Worm (Caenorhabditis elegans) whole organism, L1 larva: ENCODE measurements around the gene D1054.9.
A peak's percentile ranks its signal among the peaks of the same experiment; 100 is the strongest.

ENCODE experiments used
- Y116A8C.19 ChIP-seq: sonication (generic microtip); optimal IDR thresholded peaks from 2 replicates; lab custom pipeline; 2016; ENCODE audit warnings: missing compliant biosample characterization, missing genetic modification characterization, borderline replicate concordance
- aha-1 ChIP-seq: fragments of 150-350 bp; optimal IDR thresholded peaks from 2 replicates; lab custom pipeline; 2014; ENCODE audit warnings: missing biosample characterization, missing genetic modification characterization
- ceh-63 ChIP-seq: fragments of 200-800 bp; sonication (Bioruptor generic); optimal IDR thresholded peaks from 2 replicates; lab custom pipeline; 2018; ENCODE audit warnings: mild to moderate bottlenecking, missing genetic modification characterization, missing compliant biosample characterization
- ceh-8 ChIP-seq: fragments of 200-800 bp; sonication (Bioruptor generic); optimal IDR thresholded peaks from 2 replicates; lab custom pipeline; 2018; ENCODE audit warnings: mild to moderate bottlenecking, missing genetic modification characterization, moderate library complexity, missing compliant biosample characterization
- ceh-82 ChIP-seq, 3 experiments: fragments of 150-350 bp in 1 of 3; sonication (generic microtip) in 2 of 3; optimal IDR thresholded peaks; 2 replicates each; lab custom pipeline; 2014 to 2017; ENCODE audit warnings: missing biosample characterization in 3 of 3, missing genetic modification characterization in 3 of 3
- ceh-88 ChIP-seq: fragments of 200-800 bp; sonication (Bioruptor generic); IDR thresholded peaks from 2 replicates; pipeline ENCODE4 v1.3.6; 2022; ENCODE audit warnings: missing genetic modification characterization, missing compliant biosample characterization
- ceh-90 ChIP-seq: sonication (generic microtip); optimal IDR thresholded peaks from 2 replicates; lab custom pipeline; 2016; ENCODE audit warnings: missing genetic modification characterization, missing compliant biosample characterization
- ces-1 ChIP-seq: fragments of 150-350 bp; optimal IDR thresholded peaks from 2 replicates; lab custom pipeline; 2014; ENCODE audit warnings: missing biosample characterization, missing genetic modification reagents, missing genetic modification characterization
- dsc-1 ChIP-seq: sonication (generic microtip); optimal IDR thresholded peaks from 2 replicates; lab custom pipeline; 2016; ENCODE audit warnings: mild to moderate bottlenecking, missing genetic modification characterization, missing compliant biosample characterization
- efl-1 ChIP-seq, 4 experiments: fragments of 150-350 bp; optimal IDR thresholded peaks in 3 of 4; peaks in 1 of 4; 1 replicate in 1 of 4; 2 replicates in 3 of 4; lab custom pipeline; 2014; ENCODE audit warnings: missing biosample characterization in 2 of 4, missing genetic modification characterization in 2 of 4, missing genetic modification reagents in 2 of 4
- efl-3 ChIP-seq: fragments of 200-800 bp; sonication (Bioruptor generic); optimal IDR thresholded peaks from 2 replicates; lab custom pipeline; 2018; ENCODE audit warnings: mild to moderate bottlenecking, missing genetic modification characterization, missing compliant biosample characterization
- egl-27 ChIP-seq, 2 experiments: fragments of 150-350 bp in 1 of 2; sonication (generic microtip); optimal IDR thresholded peaks; 3 replicates each; lab custom pipeline; 2017 to 2018; ENCODE audit warnings: missing biosample characterization in 2 of 2, missing genetic modification characterization in 2 of 2, missing genetic modification reagents in 2 of 2
- elt-3 ChIP-seq, 6 experiments: fragments of 150-350 bp in 1 of 6; sonication (generic microtip); optimal IDR thresholded peaks; 2 replicates each; lab custom pipeline; 2017 to 2018; ENCODE audit warnings: missing biosample characterization in 6 of 6, missing genetic modification characterization in 6 of 6, inconsistent platforms in 1 of 6
- ets-5 ChIP-seq: fragments of 200-800 bp; sonication (Bioruptor generic); IDR thresholded peaks from 2 replicates; pipeline ENCODE4 v1.3.6; 2022; ENCODE audit warnings: missing genetic modification characterization, missing compliant biosample characterization
- fkh-4 ChIP-seq: sonication (generic microtip); optimal IDR thresholded peaks from 2 replicates; lab custom pipeline; 2016; ENCODE audit warnings: missing compliant biosample characterization, missing genetic modification characterization, borderline replicate concordance
- grh-1 ChIP-seq: fragments of 200-800 bp; sonication (Bioruptor generic); IDR thresholded peaks from 2 replicates; pipeline ENCODE4 v1.3.6; 2022; ENCODE audit warnings: missing genetic modification reagents, missing genetic modification characterization, missing compliant biosample characterization
- hlh-17 ChIP-seq: fragments of 200-800 bp; sonication (Bioruptor generic); optimal IDR thresholded peaks from 2 replicates; lab custom pipeline; 2018; ENCODE audit warnings: missing genetic modification characterization, mild to moderate bottlenecking, missing compliant biosample characterization, moderate library complexity, borderline replicate concordance
- hlh-4 ChIP-seq: sonication (generic microtip); optimal IDR thresholded peaks from 2 replicates; lab custom pipeline; 2016; ENCODE audit warnings: mild to moderate bottlenecking, missing genetic modification characterization, missing compliant biosample characterization
- irx-1 ChIP-seq: sonication (generic microtip); optimal IDR thresholded peaks from 2 replicates; lab custom pipeline; 2016; ENCODE audit warnings: missing genetic modification characterization, missing compliant biosample characterization
- isw-1 ChIP-seq: fragments of 200-800 bp; sonication (Bioruptor generic); IDR thresholded peaks from 2 replicates; pipeline ENCODE4 v1.3.6; 2022; ENCODE audit warnings: missing genetic modification characterization, missing compliant biosample characterization
- lin-14 ChIP-seq: fragments of 200-800 bp; sonication (Bioruptor generic); optimal IDR thresholded peaks from 2 replicates; lab custom pipeline; 2018; ENCODE audit warnings: mild to moderate bottlenecking, missing genetic modification characterization, moderate library complexity, missing compliant biosample characterization
- lin-15B ChIP-seq: fragments of 150-350 bp; sonication (generic microtip); optimal IDR thresholded peaks from 3 replicates; lab custom pipeline; 2014; ENCODE audit warnings: missing biosample characterization, missing genetic modification characterization
- lir-3 ChIP-seq: sonication (generic microtip); optimal IDR thresholded peaks from 2 replicates; lab custom pipeline; 2016; ENCODE audit warnings: mild to moderate bottlenecking, missing genetic modification characterization, moderate library complexity, missing compliant biosample characterization; ENCODE audit not compliant: poor library complexity
- lsy-2 ChIP-seq, 2 experiments: fragments of 150-350 bp; optimal IDR thresholded peaks; 2 replicates each; lab custom pipeline; 2014; ENCODE audit warnings: missing biosample characterization in 2 of 2, missing genetic modification characterization in 2 of 2
- mab-9 ChIP-seq: fragments of 200-800 bp; sonication (Bioruptor generic); IDR thresholded peaks from 2 replicates; pipeline ENCODE4 v1.3.6; 2022; ENCODE audit warnings: missing genetic modification reagents, missing genetic modification characterization, missing compliant biosample characterization
- mdl-1 ChIP-seq, 2 experiments: fragments of 150-350 bp; optimal IDR thresholded peaks; 2 replicates each; lab custom pipeline; 2014 to 2017; ENCODE audit warnings: missing biosample characterization in 2 of 2, missing genetic modification characterization in 2 of 2, inconsistent platforms in 1 of 2
- mef-2 ChIP-seq: fragments of 150-350 bp; optimal IDR thresholded peaks from 2 replicates; lab custom pipeline; 2014; ENCODE audit warnings: missing biosample characterization, missing genetic modification characterization
- mep-1 ChIP-seq: fragments of 150-350 bp; optimal IDR thresholded peaks from 2 replicates; lab custom pipeline; 2014; ENCODE audit warnings: missing biosample characterization, missing genetic modification characterization
- nhr-19 ChIP-seq: fragments of 200-800 bp; sonication (Bioruptor generic); conservative IDR thresholded peaks from 2 replicates; pipeline ENCODE4 v1.3.6; 2022; ENCODE audit warnings: missing genetic modification characterization, missing compliant biosample characterization
- nhr-28 ChIP-seq: fragments of 150-350 bp; optimal IDR thresholded peaks from 2 replicates; lab custom pipeline; 2014; ENCODE audit warnings: missing biosample characterization, missing genetic modification characterization
- nhr-47 ChIP-seq: sonication (generic microtip); optimal IDR thresholded peaks from 2 replicates; lab custom pipeline; 2016; ENCODE audit warnings: mild to moderate bottlenecking, missing genetic modification characterization, moderate library complexity, missing compliant biosample characterization
- nhr-71 ChIP-seq: sonication (generic microtip); optimal IDR thresholded peaks from 2 replicates; lab custom pipeline; 2016; ENCODE audit warnings: mild to moderate bottlenecking, missing genetic modification characterization, moderate library complexity, missing compliant biosample characterization
- nhr-77 ChIP-seq: fragments of 150-350 bp; optimal IDR thresholded peaks from 2 replicates; lab custom pipeline; 2014; ENCODE audit warnings: missing biosample characterization, missing genetic modification characterization
- nhr-84 ChIP-seq: sonication (generic microtip); optimal IDR thresholded peaks from 2 replicates; lab custom pipeline; 2017; ENCODE audit warnings: missing biosample characterization, missing genetic modification characterization
- nhr-90 ChIP-seq: sonication (generic microtip); optimal IDR thresholded peaks from 2 replicates; lab custom pipeline; 2016; ENCODE audit warnings: mild to moderate bottlenecking, missing genetic modification characterization, missing compliant biosample characterization; ENCODE audit not compliant: poor library complexity
- pag-3 ChIP-seq: sonication (generic microtip); optimal IDR thresholded peaks from 2 replicates; lab custom pipeline; 2017; ENCODE audit warnings: missing genetic modification characterization, mild to moderate bottlenecking, missing compliant biosample characterization, antibody characterized with exemption, borderline replicate concordance; ENCODE audit not compliant: insufficient read depth
- pax-3 ChIP-seq: fragments of 200-800 bp; sonication (Bioruptor generic); optimal IDR thresholded peaks from 2 replicates; lab custom pipeline; 2018; ENCODE audit warnings: mild to moderate bottlenecking, missing genetic modification characterization, moderate library complexity, missing compliant biosample characterization
- pqm-1 ChIP-seq: sonication (generic microtip); optimal IDR thresholded peaks from 3 replicates; lab custom pipeline; 2017; ENCODE audit warnings: missing biosample characterization, missing genetic modification characterization
- rnt-1 ChIP-seq: sonication (generic microtip); optimal IDR thresholded peaks from 2 replicates; lab custom pipeline; 2016; ENCODE audit warnings: mild to moderate bottlenecking, missing genetic modification characterization, moderate library complexity, missing compliant biosample characterization
- skn-1 ChIP-seq: fragments of 150-350 bp; optimal IDR thresholded peaks from 2 replicates; lab custom pipeline; 2014; ENCODE audit warnings: missing biosample characterization, missing genetic modification characterization
- snu-23 ChIP-seq: sonication (generic microtip); optimal IDR thresholded peaks from 2 replicates; lab custom pipeline; 2016; ENCODE audit warnings: missing genetic modification characterization, missing compliant biosample characterization
- sox-4 ChIP-seq: sonication (generic microtip); optimal IDR thresholded peaks from 2 replicates; lab custom pipeline; 2016; ENCODE audit warnings: missing genetic modification characterization, missing compliant biosample characterization
- unc-98 ChIP-seq: fragments of 200-800 bp; sonication (Bioruptor generic); IDR thresholded peaks from 2 replicates; pipeline ENCODE4 v1.3.6; 2022; ENCODE audit warnings: missing genetic modification characterization, missing compliant biosample characterization
- vab-15 ChIP-seq: sonication (generic microtip); optimal IDR thresholded peaks from 2 replicates; lab custom pipeline; 2017; ENCODE audit warnings: missing genotype, mild to moderate bottlenecking, missing genetic modification characterization, missing compliant biosample characterization
- xbp-1 ChIP-seq: sonication (generic microtip); optimal IDR thresholded peaks from 2 replicates; lab custom pipeline; 2016; ENCODE audit warnings: missing genetic modification characterization, missing compliant biosample characterization
- ztf-11 ChIP-seq, 2 experiments: sonication (generic microtip); optimal IDR thresholded peaks; 2 replicates each; lab custom pipeline; 2016 to 2017; ENCODE audit warnings: missing genetic modification characterization in 2 of 2, missing biosample characterization in 1 of 2, missing compliant biosample characterization in 1 of 2
- ztf-4 ChIP-seq: fragments of 150-350 bp; optimal IDR thresholded peaks from 2 replicates; lab custom pipeline; 2014; ENCODE audit warnings: missing biosample characterization, missing genetic modification characterization

The D1054.9 gene

ce11 chrV:10736756-10737155 lies 54.1 kb downstream of the D1054.9 start, which contains the start of the genes mre-11 and wdr-5.3 (continued):
- TF ChIP-seq ztf-11 (tag; optimal IDR thresholded peaks at IDR 0.05; lab: Kevin White, UChicago): peak in 1 of 2 experiments; percentile 78
- peak; percentile 56 for TF ChIP-seq lin-15B (tag; lab: Kevin White, UChicago)
- TF ChIP-seq ceh-88 (GFP tag; lab: Robert Waterston, UW): no peak
- no peak for TF ChIP-seq vab-15
- TF ChIP-seq xbp-1 (tag; lab: Kevin White, UChicago): peak; percentile 75
- no peak for TF ChIP-seq ceh-8 (GFP tag; lab: Kevin White, UChicago)
- peak; percentile 72 for TF ChIP-seq nhr-19 (GFP tag; lab: Robert Waterston, UW)
- peak in 2 of 3 experiments; percentile 37 for TF ChIP-seq ceh-82 (tag; optimal IDR thresholded peaks at IDR 0.05; lab: Kevin White, UChicago)
- peak; percentile 68 for TF ChIP-seq irx-1 (tag; lab: Kevin White, UChicago)
- no peak for TF ChIP-seq ets-5 (GFP tag; lab: Robert Waterston, UW)
- TF ChIP-seq ceh-63: no peak
- TF ChIP-seq unc-98 (GFP tag; lab: Robert Waterston, UW): no peak
- TF ChIP-seq nhr-47 (tag; lab: Kevin White, UChicago): peak; percentile 79
- no peak for TF ChIP-seq efl-3 (GFP tag; lab: Kevin White, UChicago)
- no peak for TF ChIP-seq mef-2
- TF ChIP-seq nhr-77 (tag; lab: Kevin White, UChicago): no peak
- peak; percentile 60 for TF ChIP-seq pax-3
- TF ChIP-seq nhr-84 (tag; lab: Kevin White, UChicago): no peak
- peak; percentile 68 for TF ChIP-seq mep-1 (tag; lab: Kevin White, UChicago)
- TF ChIP-seq lsy-2 (tag; optimal IDR thresholded peaks at IDR 0.05; lab: Kevin White, UChicago): peak; percentile 65 to 77
- TF ChIP-seq ces-1 (GFP tag; lab: Kevin White, UChicago): no peak
- peak; percentile 70 to 90 for TF ChIP-seq efl-1 (optimal IDR thresholded peaks at IDR 0.05; lab: Kevin White, UChicago)
- peak; percentile 89 to 99 for TF ChIP-seq efl-1 (GFP tag; optimal IDR thresholded peaks at IDR 0.05 in 1 of 2; lab: Kevin White, UChicago)
- no peak for TF ChIP-seq lin-14 (GFP tag; lab: Kevin White, UChicago)
- no peak for TF ChIP-seq nhr-28
- TF ChIP-seq Y116A8C.19 (tag; lab: Kevin White, UChicago): no peak
- TF ChIP-seq ztf-4 (tag; lab: Kevin White, UChicago): no peak
- TF ChIP-seq dsc-1 (tag; lab: Kevin White, UChicago): no peak
- peak; percentile 57 for TF ChIP-seq skn-1 (tag; lab: Kevin White, UChicago)
- TF ChIP-seq rnt-1 (tag; lab: Kevin White, UChicago): peak; percentile 97
- no peak for TF ChIP-seq pqm-1 (tag; lab: Kevin White, UChicago)
- no peak for TF ChIP-seq pag-3
- TF ChIP-seq isw-1: peak; percentile 46
- TF ChIP-seq egl-27 (tag; optimal IDR thresholded peaks at IDR 0.05; lab: Kevin White, UChicago): no peak
- peak; percentile 17 for TF ChIP-seq fkh-4 (tag; lab: Kevin White, UChicago)
- peak; percentile 78 for TF ChIP-seq ceh-90 (tag; lab: Kevin White, UChicago)
- TF ChIP-seq grh-1 (GFP tag; lab: Robert Waterston, UW): 0 out of 2 replicates have a peak, but pooled peaks have one; percentile 18
- TF ChIP-seq mdl-1 (tag; optimal IDR thresholded peaks at IDR 0.05; lab: Kevin White, UChicago): peak in 1 of 2 experiments; percentile 41
- peak; percentile 71 for TF ChIP-seq nhr-90
- TF ChIP-seq aha-1 (tag; lab: Kevin White, UChicago): no peak
- TF ChIP-seq elt-3 (tag; optimal IDR thresholded peaks at IDR 0.05; lab: Kevin White, UChicago): peak in 1 of 6 experiments; percentile 13
- TF ChIP-seq hlh-17: no peak
- TF ChIP-seq snu-23 (GFP tag; lab: Kevin White, UChicago): peak; percentile 80
- no peak for TF ChIP-seq hlh-4 (tag; lab: Kevin White, UChicago)
- peak; percentile 83 for TF ChIP-seq nhr-71 (tag; lab: Kevin White, UChicago)
- peak; percentile 52 for TF ChIP-seq sox-4 (tag; lab: Kevin White, UChicago)
- TF ChIP-seq mab-9 (GFP tag; lab: Robert Waterston, UW): no peak
- peak; percentile 90 for TF ChIP-seq lir-3 (tag; lab: Kevin White, UChicago)
